Fruit fly (Drosophila melanogaster) whole organism, wandering third instar larva: ENCODE data around the gene CG18265.

ENCODE experiments used
- Jra ChIP-seq: sonication (Bioruptor generic); optimal IDR thresholded peaks from 2 replicates; lab custom pipeline; 2016; ENCODE audit warnings: missing biosample characterization, missing genetic modification characterization
- Sp1 ChIP-seq: fragments of 200-800 bp; sonication (Bioruptor generic); optimal IDR thresholded peaks from 3 replicates; lab custom pipeline; 2019; ENCODE audit warnings: missing biosample characterization, mild to moderate bottlenecking, missing genetic modification characterization, moderate library complexity

dm6 chr3L:17506830-17507229 is 67.6 kb downstream of the CG18265 start:
- TF ChIP-seq Sp1 (no peak), Jra (no peak)
